Fruit fly (Drosophila melanogaster): ENCODE data around the gene CG42307.
A peak's percentile ranks its signal among the peaks of the same experiment; 100 is the strongest.

Gene CG42307

DNA sequence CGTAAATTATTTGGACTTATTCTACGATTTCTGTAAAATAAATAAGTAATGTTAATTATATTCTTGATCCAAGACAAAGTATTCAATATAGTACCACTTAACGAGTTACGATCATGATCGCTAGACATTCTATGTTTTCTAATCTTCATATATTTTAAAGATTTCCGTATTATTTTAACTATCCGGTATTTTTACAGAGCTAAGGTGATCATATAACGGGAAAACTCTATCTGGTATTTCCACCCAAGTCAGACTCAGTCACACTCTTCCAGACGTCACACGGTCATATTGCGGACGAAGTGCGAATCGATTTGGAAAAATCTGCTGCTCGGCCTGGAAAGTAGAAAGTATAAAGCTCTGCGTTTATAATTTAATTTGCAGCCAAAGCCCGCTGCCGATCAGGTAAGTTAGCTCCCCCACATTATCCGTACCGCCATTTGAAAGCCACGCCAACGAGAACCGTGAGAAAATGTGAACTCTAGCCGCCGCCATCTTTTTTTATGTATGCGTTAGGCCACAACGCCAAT, 10.3 kb downstream of the CG42307 start, which contains the start of the genes lark and eco:
TSS of gene lark (plus strand) at position 51 of the 527 bp plus-strand sequence.
TSS of gene eco (minus strand) at position 125 of the 527 bp plus-strand sequence.
- peak; percentile 67 for TF ChIP-seq bab1 (GFP tag; optimal IDR thresholded peaks at IDR 0.05)
- peak; percentile 61 for TF ChIP-seq CG14711 (tag; optimal IDR thresholded peaks at IDR 0.05)
- TF ChIP-seq CG12768 (GFP tag; optimal IDR thresholded peaks at IDR 0.05), result peak; percentile 3
- TF ChIP-seq cnc (optimal IDR thresholded peaks at IDR 0.05), result no peak
- TF ChIP-seq Mnt (GFP tag; optimal IDR thresholded peaks at IDR 0.05), result peak; percentile 11
- no peak for TF ChIP-seq pad (GFP tag; optimal IDR thresholded peaks at IDR 0.05)

DNA sequence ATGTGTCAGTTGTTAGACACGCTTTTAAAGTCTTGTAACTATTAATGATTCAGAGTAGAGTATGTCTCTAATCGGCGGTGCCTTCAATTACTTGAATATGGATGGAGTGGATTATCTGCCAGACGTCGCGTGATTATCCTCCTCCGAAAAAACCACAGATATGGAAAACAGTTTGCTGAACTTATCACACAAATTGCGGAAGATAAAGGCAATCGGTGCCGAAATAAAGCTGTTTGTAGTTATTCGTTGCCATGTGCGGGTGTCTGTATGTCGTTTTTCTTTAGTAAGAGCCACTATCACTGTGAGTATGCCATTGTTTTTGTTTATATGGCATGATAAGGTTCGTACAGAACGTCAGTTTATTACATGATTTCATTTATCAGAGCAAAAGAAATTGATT, 15.1 kb downstream of the CG42307 start:
- TF ChIP-seq cic (GFP tag; optimal IDR thresholded peaks at IDR 0.05), result peak; percentile 29
- TF ChIP-seq cnc (optimal IDR thresholded peaks at IDR 0.05), result no peak
- TF ChIP-seq CG5204 (GFP tag; optimal IDR thresholded peaks at IDR 0.05), result no peak
- TF ChIP-seq Crg-1 (GFP tag; optimal IDR thresholded peaks at IDR 0.05), result no peak
- no peak for TF ChIP-seq Clk (GFP tag; optimal IDR thresholded peaks at IDR 0.05)
- no peak for TF ChIP-seq CG1620 (GFP tag; optimal IDR thresholded peaks at IDR 0.05)
- TF ChIP-seq Mnt (GFP tag; optimal IDR thresholded peaks at IDR 0.05), result peak; percentile 9

DNA sequence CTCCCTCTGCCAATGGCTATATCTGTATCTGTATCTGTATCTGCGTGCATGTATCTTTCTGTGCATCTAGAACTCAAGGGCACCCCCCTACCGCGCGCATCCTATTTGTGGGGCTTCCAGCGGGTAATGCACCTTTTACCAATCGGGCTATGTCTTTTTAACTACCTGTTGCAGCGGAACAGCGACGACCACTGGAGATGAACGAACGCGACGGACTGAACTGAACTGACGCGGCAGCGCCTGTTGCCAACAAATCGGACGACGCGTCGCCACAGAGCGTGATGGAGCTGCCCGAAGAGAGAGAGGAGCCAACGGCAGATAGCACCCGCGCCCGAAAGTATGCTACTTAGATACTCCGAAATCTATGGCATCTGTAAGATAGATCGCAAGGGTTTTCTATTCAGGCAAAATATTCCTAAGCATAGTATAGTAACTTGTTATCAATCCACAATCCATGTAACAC, 16.1 kb downstream of the CG42307 start, which contains the start of gene Cln7:
TSS of gene Cln7 (minus strand) at position 219 of the 463 bp plus-strand sequence.
- TF ChIP-seq cnc (optimal IDR thresholded peaks at IDR 0.05) (no peak), CG1620 (GFP tag; optimal IDR thresholded peaks at IDR 0.05) (peak; percentile 52), CG33017 (tag; optimal IDR thresholded peaks at IDR 0.05) (peak; percentile 80), CG7045 (GFP tag; optimal IDR thresholded peaks at IDR 0.05) (peak; percentile 60), bab1 (GFP tag; optimal IDR thresholded peaks at IDR 0.05) (peak; percentile 96), Clk (GFP tag; optimal IDR thresholded peaks at IDR 0.05) (peak; percentile 80), ovo (GFP tag; optimal IDR thresholded peaks at IDR 0.05) (peak; percentile 76), CG11617 (GFP tag; optimal IDR thresholded peaks at IDR 0.05) (peak; percentile 86), CG7101 (tag; optimal IDR thresholded peaks at IDR 0.05) (peak; percentile 58), CG14711 (tag; optimal IDR thresholded peaks at IDR 0.05) (peak; percentile 46), pad (GFP tag; optimal IDR thresholded peaks at IDR 0.05) (peak; percentile 48), CG5204 (GFP tag; optimal IDR thresholded peaks at IDR 0.05) (no peak), toe (GFP tag; optimal IDR thresholded peaks at IDR 0.05) (no peak), Crg-1 (GFP tag; optimal IDR thresholded peaks at IDR 0.05) (peak; percentile 36), tj (GFP tag; optimal IDR thresholded peaks at IDR 0.05) (peak; percentile 74), Hr96 (GFP tag; optimal IDR thresholded peaks at IDR 0.05) (no peak), kay (GFP tag; ENCODE audit: borderline replicate concordance) (no peak), CG12768 (GFP tag; optimal IDR thresholded peaks at IDR 0.05) (peak; percentile 95), cic (GFP tag; optimal IDR thresholded peaks at IDR 0.05) (peak; percentile 97), Mnt (GFP tag; optimal IDR thresholded peaks at IDR 0.05) (peak; percentile 84)

DNA sequence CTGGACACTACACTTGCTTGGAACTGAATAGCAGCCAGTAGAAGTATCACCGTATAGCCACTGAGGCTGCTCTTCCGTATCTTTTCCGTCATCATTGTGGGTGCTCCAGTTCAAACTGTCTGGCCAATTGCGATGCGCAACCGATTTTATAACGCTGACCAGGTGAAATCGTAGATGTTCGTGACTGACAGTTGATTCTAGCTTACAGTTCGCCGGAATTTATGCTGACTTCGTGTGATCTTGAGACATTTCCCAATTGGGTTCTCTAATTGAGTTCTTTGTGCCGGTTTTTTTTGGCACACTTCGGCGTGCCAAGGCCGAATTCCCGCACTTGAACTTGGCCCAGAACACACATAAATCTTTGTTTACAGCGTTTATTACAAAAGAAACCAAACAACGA, 18.0 kb downstream of the CG42307 start, which contains the start of gene CG14834:
TSS of gene CG14834 (minus strand) at position 173 of the 400 bp plus-strand sequence.
- peak; percentile 93 for TF ChIP-seq tj (GFP tag; optimal IDR thresholded peaks at IDR 0.05)
- no peak for TF ChIP-seq CG1620 (GFP tag; optimal IDR thresholded peaks at IDR 0.05)

DNA sequence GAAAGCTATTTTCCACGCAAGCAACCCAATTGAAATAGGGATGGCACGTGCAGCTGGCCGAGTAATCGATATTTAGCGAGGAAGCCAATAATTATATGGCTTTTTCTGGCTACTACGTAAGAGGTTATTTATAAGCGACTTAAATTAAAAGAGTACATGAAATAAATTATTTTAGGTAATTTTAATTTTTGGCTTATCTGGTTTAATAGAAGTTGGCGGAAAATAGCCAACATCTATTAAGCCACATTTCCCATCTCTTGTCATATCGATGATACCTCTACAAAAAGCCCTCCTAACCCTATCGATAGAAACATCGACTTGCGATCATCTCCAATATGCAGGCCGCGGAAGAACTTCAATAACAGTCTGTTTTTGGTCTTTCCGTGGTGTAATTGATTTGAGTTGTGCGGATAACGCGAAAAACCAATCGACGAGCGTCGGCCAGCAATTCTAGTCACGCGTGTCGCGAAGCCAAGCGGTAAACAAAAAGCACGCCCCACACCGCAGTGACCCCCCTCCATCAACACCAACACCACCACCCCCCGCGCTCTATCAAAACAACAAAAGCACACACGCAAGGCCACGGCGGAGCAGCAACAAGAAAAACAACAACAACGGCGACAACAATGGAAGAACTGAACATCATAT, 19.2 kb downstream of the CG42307 start, which contains the start of the genes Srp19 and qm:
TSS of gene Srp19 (minus strand) at position 51 of the 648 bp plus-strand sequence.
TSS of gene qm (plus strand) at position 330 of the 648 bp plus-strand sequence.
- TF ChIP-seq cic (GFP tag; optimal IDR thresholded peaks at IDR 0.05), result no peak
- peak; percentile 29 for TF ChIP-seq CG11617 (GFP tag; optimal IDR thresholded peaks at IDR 0.05)
- TF ChIP-seq Hr96 (GFP tag; optimal IDR thresholded peaks at IDR 0.05), result no peak
- peak; percentile 43 for TF ChIP-seq CG12768 (GFP tag; optimal IDR thresholded peaks at IDR 0.05)
- TF ChIP-seq CG14711 (tag; optimal IDR thresholded peaks at IDR 0.05), result peak; percentile 43
- peak; percentile 67 for TF ChIP-seq bab1 (GFP tag; optimal IDR thresholded peaks at IDR 0.05)
- TF ChIP-seq tj (GFP tag; optimal IDR thresholded peaks at IDR 0.05), result peak; percentile 19
- TF ChIP-seq toe (GFP tag; optimal IDR thresholded peaks at IDR 0.05), result no peak
- TF ChIP-seq CG33017 (tag; optimal IDR thresholded peaks at IDR 0.05), result peak; percentile 26
- no peak for TF ChIP-seq CG7045 (GFP tag; optimal IDR thresholded peaks at IDR 0.05)
- no peak for TF ChIP-seq CG1620 (GFP tag; optimal IDR thresholded peaks at IDR 0.05)
- peak; percentile 49 for TF ChIP-seq CG7101 (tag; optimal IDR thresholded peaks at IDR 0.05)
- TF ChIP-seq Mnt (GFP tag; optimal IDR thresholded peaks at IDR 0.05), result peak; percentile 58
- TF ChIP-seq cnc (optimal IDR thresholded peaks at IDR 0.05), result no peak
- no peak for TF ChIP-seq Crg-1 (GFP tag; optimal IDR thresholded peaks at IDR 0.05)
- no peak for TF ChIP-seq pad (GFP tag; optimal IDR thresholded peaks at IDR 0.05)
- no peak for TF ChIP-seq Clk (GFP tag; optimal IDR thresholded peaks at IDR 0.05)
- no peak for TF ChIP-seq CG5204 (GFP tag; optimal IDR thresholded peaks at IDR 0.05)
- peak; percentile 5 for TF ChIP-seq ovo (GFP tag; optimal IDR thresholded peaks at IDR 0.05)
- no peak for TF ChIP-seq kay (GFP tag; ENCODE audit: borderline replicate concordance)

DNA sequence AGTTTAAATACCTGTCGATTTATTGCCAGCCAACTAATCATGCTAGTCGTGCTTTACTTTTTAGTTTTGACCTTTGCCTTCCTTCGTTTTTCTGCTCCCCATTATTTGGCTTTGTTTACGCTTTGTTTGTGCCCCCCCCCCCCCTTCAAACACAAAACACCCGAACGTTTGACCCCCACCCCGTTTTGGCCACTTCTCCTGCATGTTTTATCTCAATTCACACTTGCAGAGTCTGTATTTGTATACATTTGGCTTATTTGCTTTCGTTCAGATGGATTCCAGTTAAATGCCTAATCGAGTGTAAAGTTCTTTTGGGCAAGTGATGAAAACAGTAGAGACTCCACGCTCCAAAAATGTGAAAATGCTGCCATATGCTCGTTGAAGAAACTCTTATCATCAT, 20.4 kb downstream of the CG42307 start:
- TF ChIP-seq pad (GFP tag; optimal IDR thresholded peaks at IDR 0.05), result no peak
- TF ChIP-seq kay (GFP tag; ENCODE audit: borderline replicate concordance), result no peak
- TF ChIP-seq cic (GFP tag; optimal IDR thresholded peaks at IDR 0.05), result no peak
- no peak for TF ChIP-seq toe (GFP tag; optimal IDR thresholded peaks at IDR 0.05)
- TF ChIP-seq bab1 (GFP tag; optimal IDR thresholded peaks at IDR 0.05), result no peak
- no peak for TF ChIP-seq Crg-1 (GFP tag; optimal IDR thresholded peaks at IDR 0.05)
- no peak for TF ChIP-seq ovo (GFP tag; optimal IDR thresholded peaks at IDR 0.05)
- no peak for TF ChIP-seq cnc (optimal IDR thresholded peaks at IDR 0.05)
- no peak for TF ChIP-seq CG14711 (tag; optimal IDR thresholded peaks at IDR 0.05)
- TF ChIP-seq tj (GFP tag; optimal IDR thresholded peaks at IDR 0.05), result no peak
- TF ChIP-seq CG12768 (GFP tag; optimal IDR thresholded peaks at IDR 0.05), result no peak
- no peak for TF ChIP-seq CG33017 (tag; optimal IDR thresholded peaks at IDR 0.05)
- TF ChIP-seq Clk (GFP tag; optimal IDR thresholded peaks at IDR 0.05), result no peak
- no peak for TF ChIP-seq Mnt (GFP tag; optimal IDR thresholded peaks at IDR 0.05)
- no peak for TF ChIP-seq CG5204 (GFP tag; optimal IDR thresholded peaks at IDR 0.05)

Data from whole organism, adult.